Fruit fly (Drosophila melanogaster) whole organism, adult: Measurements from ENCODE around the gene CG31064.

Experiments
- CG11617 ChIP-seq: fragments of 200-800 bp; sonication (Bioruptor generic); optimal IDR thresholded peaks from 2 replicates; lab custom pipeline; 2017; ENCODE audit warnings: mild to moderate bottlenecking, missing biosample characterization, missing genetic modification reagents, missing genetic modification characterization
- CG12768 ChIP-seq: fragments of 200-800 bp; sonication (Bioruptor generic); optimal IDR thresholded peaks from 2 replicates; lab custom pipeline; 2017; ENCODE audit warnings: missing biosample characterization, missing genetic modification characterization, mild to moderate bottlenecking, moderate library complexity, missing genetic modification reagents
- CG14711 ChIP-seq: fragments of 200-800 bp; sonication (Bioruptor generic); optimal IDR thresholded peaks from 2 replicates; lab custom pipeline; 2018; ENCODE audit warnings: missing biosample characterization, mild to moderate bottlenecking, missing genetic modification characterization, moderate library complexity
- CG1620 ChIP-seq: fragments of 200-800 bp; sonication (Bioruptor generic); optimal IDR thresholded peaks from 2 replicates; lab custom pipeline; 2016; ENCODE audit warnings: missing biosample characterization, missing genetic modification characterization
- CG33017 ChIP-seq: fragments of 200-800 bp; sonication (Bioruptor generic); optimal IDR thresholded peaks from 2 replicates; lab custom pipeline; 2018; ENCODE audit warnings: missing biosample characterization, mild to moderate bottlenecking, missing genetic modification characterization, moderate library complexity
- CG5204 ChIP-seq: fragments of 200-800 bp; sonication (Bioruptor generic); optimal IDR thresholded peaks from 2 replicates; lab custom pipeline; 2016; ENCODE audit warnings: missing biosample characterization, missing genetic modification characterization
- CG7045 ChIP-seq: fragments of 200-800 bp; sonication (Bioruptor generic); optimal IDR thresholded peaks from 2 replicates; lab custom pipeline; 2017; ENCODE audit warnings: missing biosample characterization, mild to moderate bottlenecking, missing genetic modification characterization
- CG7101 ChIP-seq: fragments of 200-800 bp; sonication (Bioruptor generic); optimal IDR thresholded peaks from 2 replicates; lab custom pipeline; 2018; ENCODE audit warnings: missing biosample characterization, mild to moderate bottlenecking, missing genetic modification characterization, moderate library complexity
- Clk ChIP-seq: fragments of 200-800 bp; sonication (Bioruptor generic); optimal IDR thresholded peaks from 2 replicates; lab custom pipeline; 2017; ENCODE audit warnings: missing biosample characterization, missing genetic modification characterization
- Crg-1 ChIP-seq: fragments of 200-800 bp; sonication (Bioruptor generic); optimal IDR thresholded peaks from 2 replicates; lab custom pipeline; 2016; ENCODE audit warnings: missing biosample characterization, missing genetic modification characterization
- Hr96 ChIP-seq: fragments of 200-800 bp; sonication (Bioruptor generic); optimal IDR thresholded peaks from 2 replicates; lab custom pipeline; 2016; ENCODE audit warnings: missing biosample characterization, missing genetic modification characterization
- Mnt ChIP-seq: fragments of 200-800 bp; sonication (Bioruptor generic); optimal IDR thresholded peaks from 2 replicates; lab custom pipeline; 2016; ENCODE audit warnings: missing biosample characterization, mild to moderate bottlenecking, missing genetic modification characterization
- bab1 ChIP-seq: fragments of 200-800 bp; sonication (Bioruptor generic); optimal IDR thresholded peaks from 3 replicates; lab custom pipeline; 2019; ENCODE audit warnings: missing biosample characterization, mild to moderate bottlenecking, missing genetic modification characterization, moderate library complexity
- cic ChIP-seq: fragments of 200-800 bp; sonication (Bioruptor generic); optimal IDR thresholded peaks from 2 replicates; lab custom pipeline; 2017; ENCODE audit warnings: missing biosample characterization, mild to moderate bottlenecking, missing genetic modification characterization, moderate library complexity
- cnc ChIP-seq, 2 experiments: fragments of >200 bp; optimal IDR thresholded peaks; 2 replicates each; lab custom pipeline; 2017
- kay ChIP-seq: fragments of 200-800 bp; sonication (Bioruptor generic); peaks from one replicate; lab custom pipeline; 2016; ENCODE audit warnings: missing biosample characterization, missing genetic modification characterization, borderline replicate concordance
- ovo ChIP-seq: fragments of 200-800 bp; sonication (Bioruptor generic); optimal IDR thresholded peaks from 2 replicates; lab custom pipeline; 2016; ENCODE audit warnings: missing biosample characterization, missing genetic modification characterization
- pad ChIP-seq: fragments of 200-800 bp; sonication (Bioruptor generic); optimal IDR thresholded peaks from 3 replicates; lab custom pipeline; 2017; ENCODE audit warnings: missing biosample characterization, missing genetic modification characterization, mild to moderate bottlenecking, moderate library complexity, missing genetic modification reagents
- tj ChIP-seq: fragments of 200-800 bp; sonication (Bioruptor generic); optimal IDR thresholded peaks from 3 replicates; lab custom pipeline; 2017; ENCODE audit warnings: missing biosample characterization, mild to moderate bottlenecking, missing genetic modification characterization, moderate library complexity
- toe ChIP-seq: fragments of 200-800 bp; sonication (Bioruptor generic); optimal IDR thresholded peaks from 2 replicates; lab custom pipeline; 2016; ENCODE audit warnings: missing biosample characterization, missing genetic modification characterization

Gene CG31064

dm6 chr3R:27270379-27271266 is 31.7 kb upstream of the CG31064 start:
- TF ChIP-seq Hr96 (GFP tag; lab: Kevin White, UChicago) (no peak), bab1 (GFP tag; lab: Kevin White, UChicago) (no peak), cnc (optimal IDR thresholded peaks at IDR 0.05; lab: Kevin White, UChicago) (peak in 1 of 2 experiments; percentile 36), ovo (GFP tag; lab: Kevin White, UChicago) (no peak), tj (GFP tag; lab: Kevin White, UChicago) (peak; percentile 38), CG12768 (GFP tag; lab: Kevin White, UChicago) (no peak), Crg-1 (GFP tag; lab: Kevin White, UChicago) (no peak), CG33017 (tag; lab: Kevin White, UChicago) (no peak), pad (GFP tag; lab: Kevin White, UChicago) (peak; percentile 7), CG5204 (GFP tag; lab: Kevin White, UChicago) (no peak), Clk (GFP tag; lab: Kevin White, UChicago) (no peak), toe (GFP tag; lab: Kevin White, UChicago) (no peak), CG1620 (GFP tag; lab: Kevin White, UChicago) (no peak), CG14711 (no peak), Mnt (GFP tag; lab: Kevin White, UChicago) (no peak), CG7045 (GFP tag; lab: Kevin White, UChicago) (no peak), kay (no peak), cic (peak; percentile 13), CG11617 (GFP tag; lab: Kevin White, UChicago) (no peak)

- no peak for TF ChIP-seq pad (GFP tag; lab: Kevin White, UChicago)
- TF ChIP-seq CG1620 (GFP tag; lab: Kevin White, UChicago), result no peak
- TF ChIP-seq cnc (optimal IDR thresholded peaks at IDR 0.05; lab: Kevin White, UChicago), result no peak
- no peak for TF ChIP-seq CG12768 (GFP tag; lab: Kevin White, UChicago)
- TF ChIP-seq Hr96 (GFP tag; lab: Kevin White, UChicago), result no peak
- no peak for TF ChIP-seq Clk (GFP tag; lab: Kevin White, UChicago)
- TF ChIP-seq CG11617 (GFP tag; lab: Kevin White, UChicago), result no peak
- no peak for TF ChIP-seq CG7045 (GFP tag; lab: Kevin White, UChicago)
- TF ChIP-seq CG5204 (GFP tag; lab: Kevin White, UChicago), result no peak
- no peak for TF ChIP-seq kay
- TF ChIP-seq cic, result no peak
- no peak for TF ChIP-seq bab1 (GFP tag; lab: Kevin White, UChicago)
These were observed 26.4 kb upstream of the CG31064 start, which contains the start of the genes CG14262 and CG14260 for dm6 chr3R:27265330-27265729. Gene CG14262, minus strand, starts transcription at chr3R:27265430. Gene CG14260, plus strand, starts transcription at chr3R:27265457.

- TF ChIP-seq pad (GFP tag; lab: Kevin White, UChicago) (peak; percentile 58), cic (peak; percentile 39), CG5204 (GFP tag; lab: Kevin White, UChicago) (no peak), Clk (GFP tag; lab: Kevin White, UChicago) (no peak), bab1 (GFP tag; lab: Kevin White, UChicago) (peak; percentile 29), kay (no peak), CG14711 (peak; percentile 2), Mnt (GFP tag; lab: Kevin White, UChicago) (peak; percentile 68), CG33017 (tag; lab: Kevin White, UChicago) (peak; percentile 56), CG7045 (GFP tag; lab: Kevin White, UChicago) (peak; percentile 55), CG11617 (GFP tag; lab: Kevin White, UChicago) (peak; percentile 79), CG1620 (GFP tag; lab: Kevin White, UChicago) (no peak), Hr96 (GFP tag; lab: Kevin White, UChicago) (peak; percentile 79), ovo (GFP tag; lab: Kevin White, UChicago) (peak; percentile 74), toe (GFP tag; lab: Kevin White, UChicago) (no peak), tj (GFP tag; lab: Kevin White, UChicago) (peak; percentile 63), CG7101 (peak; percentile 39), cnc (optimal IDR thresholded peaks at IDR 0.05; lab: Kevin White, UChicago) (no peak), Crg-1 (GFP tag; lab: Kevin White, UChicago) (no peak), CG12768 (GFP tag; lab: Kevin White, UChicago) (peak; percentile 66)
These were observed 24.7 kb upstream of the CG31064 start, which contains the start of gene woc for dm6 chr3R:27263434-27264215. Gene woc, minus strand, starts transcription at chr3R:27264055.

- TF ChIP-seq CG5204 (GFP tag; lab: Kevin White, UChicago) (no peak), CG14711 (peak; percentile 21), Clk (GFP tag; lab: Kevin White, UChicago) (no peak), CG11617 (GFP tag; lab: Kevin White, UChicago) (no peak), CG1620 (GFP tag; lab: Kevin White, UChicago) (no peak), CG7101 (no peak), CG33017 (tag; lab: Kevin White, UChicago) (peak; percentile 32)
These were observed 15.1 kb upstream of the CG31064 start for dm6 chr3R:27253921-27254376.
